Fruit fly (Drosophila melanogaster): ENCODE results near the gene CG42650.

dm6 chr3R:7344769-7345168, 46.4 kb upstream of the CG42650 start, which contains the start of gene CG31496:
- no peak for TF ChIP-seq CTCF (optimal IDR thresholded peaks at IDR 0.05)
- no peak for TF ChIP-seq CG8478 (optimal IDR thresholded peaks at IDR 0.05)

All from S2 (cell line).